Fruit fly (Drosophila melanogaster) whole organism, adult: Measurements from ENCODE around the gene CG33771.
"Not testable (repeated sequence)": the region's sequence is repeated elsewhere in the genome, so short reads cannot be mapped to it uniquely, and the experiment has no call there.

Experiments used
- CG11617 ChIP-seq: fragments of 200-800 bp; sonication (Bioruptor generic); optimal IDR thresholded peaks from 2 replicates; lab custom pipeline; 2017; ENCODE audit warnings: mild to moderate bottlenecking, missing biosample characterization, missing genetic modification reagents, missing genetic modification characterization
- CG12768 ChIP-seq: fragments of 200-800 bp; sonication (Bioruptor generic); optimal IDR thresholded peaks from 2 replicates; lab custom pipeline; 2017; ENCODE audit warnings: missing biosample characterization, missing genetic modification characterization, mild to moderate bottlenecking, moderate library complexity, missing genetic modification reagents
- CG14711 ChIP-seq: fragments of 200-800 bp; sonication (Bioruptor generic); optimal IDR thresholded peaks from 2 replicates; lab custom pipeline; 2018; ENCODE audit warnings: missing biosample characterization, mild to moderate bottlenecking, missing genetic modification characterization, moderate library complexity
- CG1620 ChIP-seq: fragments of 200-800 bp; sonication (Bioruptor generic); optimal IDR thresholded peaks from 2 replicates; lab custom pipeline; 2016; ENCODE audit warnings: missing biosample characterization, missing genetic modification characterization
- CG33017 ChIP-seq: fragments of 200-800 bp; sonication (Bioruptor generic); optimal IDR thresholded peaks from 2 replicates; lab custom pipeline; 2018; ENCODE audit warnings: missing biosample characterization, mild to moderate bottlenecking, missing genetic modification characterization, moderate library complexity
- CG5204 ChIP-seq: fragments of 200-800 bp; sonication (Bioruptor generic); optimal IDR thresholded peaks from 2 replicates; lab custom pipeline; 2016; ENCODE audit warnings: missing biosample characterization, missing genetic modification characterization
- CG7045 ChIP-seq: fragments of 200-800 bp; sonication (Bioruptor generic); optimal IDR thresholded peaks from 2 replicates; lab custom pipeline; 2017; ENCODE audit warnings: missing biosample characterization, mild to moderate bottlenecking, missing genetic modification characterization
- CG7101 ChIP-seq: fragments of 200-800 bp; sonication (Bioruptor generic); optimal IDR thresholded peaks from 2 replicates; lab custom pipeline; 2018; ENCODE audit warnings: missing biosample characterization, mild to moderate bottlenecking, missing genetic modification characterization, moderate library complexity
- Clk ChIP-seq: fragments of 200-800 bp; sonication (Bioruptor generic); optimal IDR thresholded peaks from 2 replicates; lab custom pipeline; 2017; ENCODE audit warnings: missing biosample characterization, missing genetic modification characterization
- Crg-1 ChIP-seq: fragments of 200-800 bp; sonication (Bioruptor generic); optimal IDR thresholded peaks from 2 replicates; lab custom pipeline; 2016; ENCODE audit warnings: missing biosample characterization, missing genetic modification characterization
- Hr96 ChIP-seq: fragments of 200-800 bp; sonication (Bioruptor generic); optimal IDR thresholded peaks from 2 replicates; lab custom pipeline; 2016; ENCODE audit warnings: missing biosample characterization, missing genetic modification characterization
- Mnt ChIP-seq: fragments of 200-800 bp; sonication (Bioruptor generic); optimal IDR thresholded peaks from 2 replicates; lab custom pipeline; 2016; ENCODE audit warnings: missing biosample characterization, mild to moderate bottlenecking, missing genetic modification characterization
- bab1 ChIP-seq: fragments of 200-800 bp; sonication (Bioruptor generic); optimal IDR thresholded peaks from 3 replicates; lab custom pipeline; 2019; ENCODE audit warnings: missing biosample characterization, mild to moderate bottlenecking, missing genetic modification characterization, moderate library complexity
- cic ChIP-seq: fragments of 200-800 bp; sonication (Bioruptor generic); optimal IDR thresholded peaks from 2 replicates; lab custom pipeline; 2017; ENCODE audit warnings: missing biosample characterization, mild to moderate bottlenecking, missing genetic modification characterization, moderate library complexity
- cnc ChIP-seq, 2 experiments: fragments of >200 bp; optimal IDR thresholded peaks; 2 replicates each; lab custom pipeline; 2017
- kay ChIP-seq: fragments of 200-800 bp; sonication (Bioruptor generic); peaks from one replicate; lab custom pipeline; 2016; ENCODE audit warnings: missing biosample characterization, missing genetic modification characterization, borderline replicate concordance
- ovo ChIP-seq: fragments of 200-800 bp; sonication (Bioruptor generic); optimal IDR thresholded peaks from 2 replicates; lab custom pipeline; 2016; ENCODE audit warnings: missing biosample characterization, missing genetic modification characterization
- pad ChIP-seq: fragments of 200-800 bp; sonication (Bioruptor generic); optimal IDR thresholded peaks from 3 replicates; lab custom pipeline; 2017; ENCODE audit warnings: missing biosample characterization, missing genetic modification characterization, mild to moderate bottlenecking, moderate library complexity, missing genetic modification reagents
- tj ChIP-seq: fragments of 200-800 bp; sonication (Bioruptor generic); optimal IDR thresholded peaks from 3 replicates; lab custom pipeline; 2017; ENCODE audit warnings: missing biosample characterization, mild to moderate bottlenecking, missing genetic modification characterization, moderate library complexity
- toe ChIP-seq: fragments of 200-800 bp; sonication (Bioruptor generic); optimal IDR thresholded peaks from 2 replicates; lab custom pipeline; 2016; ENCODE audit warnings: missing biosample characterization, missing genetic modification characterization

CG33771 gene

dm6 chr3L:22680932-22681331, 31.7 kb downstream of the CG33771 start:
- no peak for TF ChIP-seq Clk (GFP tag; lab: Kevin White, UChicago)
- TF ChIP-seq CG1620 (GFP tag; lab: Kevin White, UChicago) = no peak
- no peak for TF ChIP-seq CG7101 (tag; lab: Kevin White, UChicago)
- TF ChIP-seq CG12768 = no peak
- no peak for TF ChIP-seq pad (GFP tag; lab: Kevin White, UChicago)
- TF ChIP-seq cnc (optimal IDR thresholded peaks at IDR 0.05; lab: Kevin White, UChicago) = no peak
- no peak for TF ChIP-seq Hr96
- TF ChIP-seq CG33017 (tag; lab: Kevin White, UChicago) = no peak
- no peak for TF ChIP-seq ovo (GFP tag; lab: Kevin White, UChicago)

dm6 chr3L:22686987-22687386, 37.8 kb downstream of the CG33771 start, which contains the start of the genes CG14455 and CG14456:
Gene CG14455 (minus strand): TSS chr3L:22687087.
Gene CG14456 (plus strand): TSS chr3L:22687222.
- TF ChIP-seq bab1 (GFP tag; lab: Kevin White, UChicago) (no peak), CG7045 (no peak), Hr96 (no peak), pad (GFP tag; lab: Kevin White, UChicago) (no peak), CG11617 (GFP tag; lab: Kevin White, UChicago) (no peak), Crg-1 (GFP tag; lab: Kevin White, UChicago) (no peak), CG5204 (GFP tag; lab: Kevin White, UChicago) (no peak), CG14711 (tag; lab: Kevin White, UChicago) (no peak), tj (GFP tag; lab: Kevin White, UChicago) (no peak), cic (GFP tag; lab: Kevin White, UChicago) (no peak), CG1620 (GFP tag; lab: Kevin White, UChicago) (no peak), CG7101 (tag; lab: Kevin White, UChicago) (no peak), ovo (GFP tag; lab: Kevin White, UChicago) (no peak), Mnt (GFP tag; lab: Kevin White, UChicago) (no peak), CG33017 (tag; lab: Kevin White, UChicago) (no peak), Clk (GFP tag; lab: Kevin White, UChicago) (no peak), toe (GFP tag; lab: Kevin White, UChicago) (no peak), kay (GFP tag; lab: Kevin White, UChicago) (no peak), cnc (optimal IDR thresholded peaks at IDR 0.05; lab: Kevin White, UChicago) (no peak)

- not testable (repeated sequence) for TF ChIP-seq CG12768; CG1620 (GFP tag; lab: Kevin White, UChicago); pad (GFP tag; lab: Kevin White, UChicago)
These were observed 43.2 kb downstream of the CG33771 start, which contains the start of gene CG14454 for dm6 chr3L:22692428-22692827. Gene CG14454 (minus strand): TSS chr3L:22692528.

DNA sequence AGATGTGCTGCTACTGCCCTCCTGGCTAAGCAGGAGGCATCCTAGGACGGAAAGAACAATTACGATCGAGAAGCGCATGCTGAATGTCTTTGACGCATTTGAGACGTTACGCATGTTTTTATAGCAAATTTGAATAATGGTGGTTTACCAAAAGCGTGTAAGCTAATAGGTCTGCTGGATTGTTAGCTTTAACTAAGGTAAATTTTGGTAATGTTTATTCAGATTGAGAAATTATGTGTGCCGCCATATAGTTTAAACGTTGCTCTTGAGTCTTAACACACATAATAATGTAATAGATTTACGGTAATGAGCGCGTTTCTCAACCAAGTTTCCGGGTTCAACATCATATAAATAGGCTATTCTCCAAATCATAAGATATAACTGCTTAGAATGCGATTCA, 44.5 kb downstream of the CG33771 start, which contains the start of the genes CG12546 and CG14453:
Gene CG12546, minus strand, starts transcription at position 101 of the 400 bp plus-strand sequence.
Gene CG14453, plus strand, starts transcription at position 372 of the 400 bp plus-strand sequence.
- TF ChIP-seq CG14711 (tag; lab: Kevin White, UChicago) (no peak), cnc (optimal IDR thresholded peaks at IDR 0.05; lab: Kevin White, UChicago) (no peak), ovo (GFP tag; lab: Kevin White, UChicago) (no peak), Hr96 (no peak), CG7101 (tag; lab: Kevin White, UChicago) (no peak), CG33017 (tag; lab: Kevin White, UChicago) (no peak)

DNA sequence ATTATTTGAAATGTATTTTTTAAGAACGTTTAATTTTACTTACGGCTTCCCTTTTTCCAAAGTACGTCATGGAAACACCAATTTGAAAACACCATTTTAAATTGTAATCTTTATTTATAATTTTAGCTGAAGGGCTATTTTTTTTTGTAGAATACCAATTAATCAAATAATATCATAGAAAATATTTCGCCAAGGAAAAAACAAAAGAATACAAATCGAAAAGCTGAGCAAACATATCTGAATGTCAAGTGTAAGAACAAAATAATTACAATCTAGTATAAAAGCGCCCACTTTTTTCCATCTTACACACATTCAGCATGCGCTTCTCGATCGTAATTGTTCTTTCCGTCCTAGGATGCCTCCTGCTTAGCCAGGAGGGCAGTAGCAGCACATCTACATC, 46.5 kb downstream of the CG33771 start, which contains the start of gene CG14452:
Gene CG14452, plus strand, starts transcription at position 301 of the 400 bp plus-strand sequence.
- TF ChIP-seq Crg-1 (GFP tag; lab: Kevin White, UChicago) (no peak), toe (GFP tag; lab: Kevin White, UChicago) (no peak), Mnt (GFP tag; lab: Kevin White, UChicago) (no peak), Clk (GFP tag; lab: Kevin White, UChicago) (no peak), CG5204 (GFP tag; lab: Kevin White, UChicago) (no peak), CG7045 (no peak), cic (GFP tag; lab: Kevin White, UChicago) (no peak)

DNA sequence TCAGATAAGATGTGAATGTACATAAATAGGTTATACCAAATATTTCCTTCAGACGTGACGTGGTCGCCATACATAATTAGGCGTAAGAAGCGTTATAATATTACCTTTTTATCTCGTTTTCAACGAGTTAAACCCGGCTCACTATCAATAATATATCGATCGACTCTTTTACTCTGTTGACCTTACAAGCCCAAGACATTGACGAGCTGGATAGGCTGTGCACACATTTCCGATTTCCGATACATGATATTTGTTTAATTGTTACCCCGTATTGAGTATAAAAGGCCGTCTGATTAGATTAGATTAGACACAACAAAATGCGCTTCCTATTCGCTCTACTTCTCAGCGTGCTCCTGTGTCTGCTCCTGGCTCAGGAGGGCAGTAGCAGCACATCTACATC, 47.7 kb downstream of the CG33771 start, which contains the start of gene CG32453:
Gene CG32453, plus strand, starts transcription at position 301 of the 400 bp plus-strand sequence.
- TF ChIP-seq toe (GFP tag; lab: Kevin White, UChicago); Clk (GFP tag; lab: Kevin White, UChicago); CG14711 (tag; lab: Kevin White, UChicago): not testable (repeated sequence)

- TF ChIP-seq kay (GFP tag; lab: Kevin White, UChicago) = no peak
- TF ChIP-seq bab1 (GFP tag; lab: Kevin White, UChicago) = no peak
- no peak for TF ChIP-seq ovo (GFP tag; lab: Kevin White, UChicago)
- no peak for TF ChIP-seq CG7101 (tag; lab: Kevin White, UChicago)
- no peak for TF ChIP-seq CG7045
- no peak for TF ChIP-seq toe (GFP tag; lab: Kevin White, UChicago)
- TF ChIP-seq tj (GFP tag; lab: Kevin White, UChicago) = no peak
- no peak for TF ChIP-seq CG1620 (GFP tag; lab: Kevin White, UChicago)
- TF ChIP-seq Hr96 = no peak
- TF ChIP-seq CG11617 (GFP tag; lab: Kevin White, UChicago) = no peak
- no peak for TF ChIP-seq Clk (GFP tag; lab: Kevin White, UChicago)
These were observed 49.9 kb downstream of the CG33771 start, which contains the start of gene CG45116 for dm6 chr3L:22699133-22699532. Gene CG45116 (plus strand): TSS chr3L:22699433.
